Fruit fly (Drosophila melanogaster) whole organism, embryonic: ENCODE measurements around the gene spidey.
A peak's percentile ranks its signal among the peaks of the same experiment; 100 is the strongest.

Experiments
- Aef1 ChIP-seq: fragments of 200-800 bp; sonication (Bioruptor generic); IDR thresholded peaks from 3 replicates; pipeline ENCODE4 v1.3.6; 2022; ENCODE audit warnings: missing biosample characterization, missing genetic modification characterization
- BEAF-32 ChIP-seq: fragments of 200-800 bp; sonication (Bioruptor generic); optimal IDR thresholded peaks from 3 replicates; lab custom pipeline; 2017; ENCODE audit warnings: missing biosample characterization, missing genetic modification characterization, mild to moderate bottlenecking, moderate library complexity, missing genetic modification reagents
- CG10209 ChIP-seq: fragments of 200-800 bp; sonication (Bioruptor generic); optimal IDR thresholded peaks from 3 replicates; lab custom pipeline; 2017; ENCODE audit warnings: missing biosample characterization, mild to moderate bottlenecking, missing genetic modification characterization, missing genetic modification reagents
- CG10321 ChIP-seq: fragments of 200-800 bp; sonication (Bioruptor generic); IDR thresholded peaks from 2 replicates; pipeline ENCODE4 v1.3.6; 2022; ENCODE audit warnings: missing biosample characterization, missing genetic modification characterization
- CG10565 ChIP-seq: fragments of 200-800 bp; sonication (Bioruptor generic); optimal IDR thresholded peaks from 3 replicates; lab custom pipeline; 2016; ENCODE audit warnings: missing biosample characterization, mild to moderate bottlenecking, missing genetic modification characterization
- CG10979 ChIP-seq: fragments of 200-800 bp; sonication (Bioruptor generic); optimal IDR thresholded peaks from 2 replicates; lab custom pipeline; 2018; ENCODE audit warnings: missing biosample characterization, mild to moderate bottlenecking, missing genetic modification characterization, moderate library complexity
- CG11247 ChIP-seq: fragments of 200-800 bp; sonication (Bioruptor generic); IDR thresholded peaks from 2 replicates; pipeline ENCODE4 v1.3.6; 2022; ENCODE audit warnings: missing biosample characterization, missing genetic modification characterization
- CG12219 ChIP-seq: fragments of 200-800 bp; sonication (Bioruptor generic); optimal IDR thresholded peaks from 3 replicates; lab custom pipeline; 2018; ENCODE audit warnings: missing biosample characterization, mild to moderate bottlenecking, missing genetic modification characterization
- CG15479 ChIP-seq: fragments of 200-800 bp; sonication (Bioruptor generic); optimal IDR thresholded peaks from 3 replicates; lab custom pipeline; 2019; ENCODE audit warnings: missing biosample characterization, mild to moderate bottlenecking, missing genetic modification characterization, moderate library complexity
- CG1832 ChIP-seq: fragments of 200-800 bp; sonication (Bioruptor generic); optimal IDR thresholded peaks from 2 replicates; lab custom pipeline; 2017; ENCODE audit warnings: missing biosample characterization, mild to moderate bottlenecking, missing genetic modification characterization, inconsistent platforms
- CG18764 ChIP-seq: fragments of 200-800 bp; sonication (Bioruptor generic); optimal IDR thresholded peaks from 3 replicates; lab custom pipeline; 2016; ENCODE audit warnings: missing biosample characterization, missing genetic modification characterization
- CG2129 ChIP-seq: fragments of 200-800 bp; sonication (Bioruptor generic); IDR thresholded peaks from 2 replicates; pipeline ENCODE4 v1.3.6; 2022; ENCODE audit warnings: missing biosample characterization, missing genetic modification characterization; ENCODE audit not compliant: partially characterized antibody
- CG31388 ChIP-seq: fragments of 200-800 bp; sonication (Bioruptor generic); optimal IDR thresholded peaks from 2 replicates; lab custom pipeline; 2016; ENCODE audit warnings: missing biosample characterization, missing genetic modification characterization
- CG32767 ChIP-seq: fragments of 200-800 bp; sonication (Bioruptor generic); IDR thresholded peaks from 2 replicates; pipeline ENCODE4 v1.3.6; 2022; ENCODE audit warnings: missing biosample characterization, missing genetic modification characterization
- CG34422 ChIP-seq: fragments of 200-800 bp; sonication (Bioruptor generic); IDR thresholded peaks from 3 replicates; pipeline ENCODE4 v1.3.6; 2022; ENCODE audit warnings: missing biosample characterization, missing genetic modification characterization
- CG4360 ChIP-seq: fragments of 200-800 bp; sonication (Bioruptor generic); IDR thresholded peaks from 2 replicates; pipeline ENCODE4 v1.3.6; 2022; ENCODE audit warnings: missing biosample characterization, missing genetic modification characterization
- CG6813 ChIP-seq: fragments of 200-800 bp; sonication (Bioruptor generic); optimal IDR thresholded peaks from 2 replicates; lab custom pipeline; 2017; ENCODE audit warnings: missing biosample characterization, missing genetic modification characterization, mild to moderate bottlenecking, moderate library complexity, missing genetic modification reagents
- CG9437 ChIP-seq: fragments of 200-800 bp; sonication (Bioruptor generic); optimal IDR thresholded peaks from 2 replicates; lab custom pipeline; 2018; ENCODE audit warnings: missing biosample characterization, mild to moderate bottlenecking, missing genetic modification characterization
- Doc3 ChIP-seq: fragments of 200-800 bp; sonication (Bioruptor generic); IDR thresholded peaks from 3 replicates; pipeline ENCODE4 v1.3.6; 2022; ENCODE audit warnings: missing biosample characterization, missing genetic modification characterization; ENCODE audit not compliant: partially characterized antibody
- Drgx ChIP-seq: fragments of 200-800 bp; sonication (Bioruptor generic); IDR thresholded peaks from 2 replicates; pipeline ENCODE4 v1.3.6; 2022; ENCODE audit warnings: missing biosample characterization, missing genetic modification characterization
- HmgD ChIP-seq: fragments of 200-800 bp; sonication (Bioruptor generic); optimal IDR thresholded peaks from 3 replicates; lab custom pipeline; 2016; ENCODE audit warnings: missing biosample characterization, missing genetic modification characterization
- Mad ChIP-seq: fragments of 200-800 bp; sonication (Bioruptor generic); optimal IDR thresholded peaks from 2 replicates; lab custom pipeline; 2016; ENCODE audit warnings: missing biosample characterization, missing genetic modification characterization
- Max ChIP-seq: fragments of 200-800 bp; sonication (Bioruptor generic); optimal IDR thresholded peaks from 2 replicates; lab custom pipeline; 2016; ENCODE audit warnings: missing biosample characterization, mild to moderate bottlenecking, missing genetic modification characterization
- Myb ChIP-seq: fragments of 200-800 bp; sonication (Bioruptor generic); optimal IDR thresholded peaks from 2 replicates; lab custom pipeline; 2016; ENCODE audit warnings: missing biosample characterization, missing genetic modification characterization
- Opbp ChIP-seq: fragments of 200-800 bp; sonication (Bioruptor generic); IDR thresholded peaks from 3 replicates; pipeline ENCODE4 v1.3.6; 2022; ENCODE audit warnings: missing biosample characterization, missing genetic modification characterization; ENCODE audit not compliant: partially characterized antibody
- Rx ChIP-seq: fragments of 200-800 bp; sonication (Bioruptor generic); IDR thresholded peaks from 2 replicates; pipeline ENCODE4 v1.3.6; 2022; ENCODE audit warnings: missing biosample characterization, missing genetic modification characterization
- Trl ChIP-seq, 3 experiments: fragments of >200 bp in 2 of 3; fragments of 200-800 bp in 1 of 3; sonication (Bioruptor generic) in 1 of 3; optimal IDR thresholded peaks; 2 replicates in 1 of 3; 3 replicates in 2 of 3; lab custom pipeline; 2016 to 2017; ENCODE audit warnings: missing biosample characterization in 1 of 3, missing genetic modification characterization in 1 of 3
- YL-1 ChIP-seq: fragments of 200-800 bp; sonication (Bioruptor generic); optimal IDR thresholded peaks from 3 replicates; lab custom pipeline; 2017; ENCODE audit warnings: missing biosample characterization, mild to moderate bottlenecking, missing genetic modification characterization
- ara ChIP-seq: fragments of 200-800 bp; sonication (Bioruptor generic); IDR thresholded peaks from 2 replicates; pipeline ENCODE4 v1.3.6; 2022; ENCODE audit warnings: missing biosample characterization, missing genetic modification characterization
- bsh ChIP-seq, 2 experiments: fragments of 200-800 bp; sonication (Bioruptor generic); optimal IDR thresholded peaks; 2 replicates each; lab custom pipeline; 2017 to 2018; ENCODE audit warnings: mild to moderate bottlenecking in 2 of 2, missing biosample characterization in 2 of 2, missing genetic modification characterization in 2 of 2, moderate library complexity in 1 of 2
- cg ChIP-seq: fragments of 200-800 bp; sonication (Bioruptor generic); optimal IDR thresholded peaks from 3 replicates; lab custom pipeline; 2019; ENCODE audit warnings: missing biosample characterization, mild to moderate bottlenecking, missing genetic modification characterization, moderate library complexity
- chinmo ChIP-seq: fragments of 200-800 bp; sonication (Bioruptor generic); IDR thresholded peaks from 4 replicates; pipeline ENCODE4 v1.3.6; 2022; ENCODE audit warnings: missing biosample characterization, missing genetic modification characterization; ENCODE audit not compliant: partially characterized antibody
- ci ChIP-seq: fragments of 200-800 bp; sonication (Bioruptor generic); IDR thresholded peaks from 3 replicates; pipeline ENCODE4 v1.3.6; 2022; ENCODE audit warnings: missing biosample characterization, missing genetic modification characterization
- cwo ChIP-seq: fragments of 200-800 bp; sonication (Bioruptor generic); optimal IDR thresholded peaks from 3 replicates; lab custom pipeline; 2017; ENCODE audit warnings: missing biosample characterization, missing genetic modification characterization, mild to moderate bottlenecking, moderate library complexity, missing genetic modification reagents
- dm ChIP-seq: fragments of 200-800 bp; sonication (Bioruptor generic); optimal IDR thresholded peaks from 3 replicates; lab custom pipeline; 2016; ENCODE audit warnings: missing biosample characterization, missing genetic modification characterization
- esg ChIP-seq: fragments of 200-800 bp; sonication (Bioruptor generic); conservative IDR thresholded peaks from 2 replicates; pipeline ENCODE4 v1.3.6; 2022; ENCODE audit warnings: missing biosample characterization, missing genetic modification characterization
- fd3F ChIP-seq: fragments of 200-800 bp; sonication (Bioruptor generic); optimal IDR thresholded peaks from 2 replicates; lab custom pipeline; 2018; ENCODE audit warnings: missing biosample characterization, mild to moderate bottlenecking, missing genetic modification characterization, moderate library complexity
- gfzf ChIP-seq: fragments of 200-800 bp; sonication (Bioruptor generic); optimal IDR thresholded peaks from 2 replicates; lab custom pipeline; 2016; ENCODE audit warnings: missing biosample characterization, mild to moderate bottlenecking, missing genetic modification characterization, moderate library complexity
- lbe ChIP-seq: fragments of 200-800 bp; sonication (Bioruptor generic); optimal IDR thresholded peaks from 2 replicates; lab custom pipeline; 2016; ENCODE audit warnings: missing biosample characterization, mild to moderate bottlenecking, missing genetic modification characterization
- nau ChIP-seq: fragments of 200-800 bp; sonication (Bioruptor generic); optimal IDR thresholded peaks from 3 replicates; lab custom pipeline; 2017; ENCODE audit warnings: missing biosample characterization, mild to moderate bottlenecking, missing genetic modification characterization, missing genetic modification reagents
- nerfin-1 ChIP-seq: fragments of 200-800 bp; sonication (Bioruptor generic); optimal IDR thresholded peaks from 3 replicates; lab custom pipeline; 2019; ENCODE audit warnings: missing biosample characterization, mild to moderate bottlenecking, missing genetic modification characterization, moderate library complexity
- onecut ChIP-seq: fragments of 200-800 bp; sonication (Bioruptor generic); IDR thresholded peaks from 2 replicates; pipeline ENCODE4 v1.3.6; 2022; ENCODE audit warnings: missing biosample characterization, missing genetic modification characterization
- otp ChIP-seq: fragments of 200-800 bp; sonication (Bioruptor generic); IDR thresholded peaks from 3 replicates; pipeline ENCODE4, ENCODE4 v1.3.6; 2022; ENCODE audit warnings: missing biosample characterization, missing genetic modification characterization
- sim ChIP-seq: fragments of 200-800 bp; sonication (Bioruptor generic); IDR thresholded peaks from 2 replicates; pipeline ENCODE4 v1.3.6; 2022; ENCODE audit warnings: missing biosample characterization, missing genetic modification characterization
- so ChIP-seq: fragments of 200-800 bp; sonication (Bioruptor generic); IDR thresholded peaks from 3 replicates; pipeline ENCODE4 v1.3.6; 2022; ENCODE audit warnings: missing biosample characterization, missing genetic modification characterization
- sqz ChIP-seq: fragments of 200-800 bp; sonication (Bioruptor generic); optimal IDR thresholded peaks from 3 replicates; lab custom pipeline; 2018; ENCODE audit warnings: missing biosample characterization, mild to moderate bottlenecking, missing genetic modification characterization
- tna ChIP-seq: fragments of 200-800 bp; sonication (Bioruptor generic); IDR thresholded peaks from 2 replicates; pipeline ENCODE4 v1.3.6; 2022; ENCODE audit warnings: missing biosample characterization, missing genetic modification characterization; ENCODE audit not compliant: partially characterized antibody
- zen ChIP-seq: fragments of 200-800 bp; sonication (Bioruptor generic); optimal IDR thresholded peaks from 3 replicates; lab custom pipeline; 2018; ENCODE audit warnings: missing biosample characterization, mild to moderate bottlenecking, missing genetic modification characterization, moderate library complexity
- zfh1 ChIP-seq: fragments of 200-800 bp; sonication (Bioruptor generic); IDR thresholded peaks from 3 replicates; pipeline ENCODE4 v1.3.6; 2022; ENCODE audit warnings: missing biosample characterization, missing genetic modification characterization

The spidey gene

DNA sequence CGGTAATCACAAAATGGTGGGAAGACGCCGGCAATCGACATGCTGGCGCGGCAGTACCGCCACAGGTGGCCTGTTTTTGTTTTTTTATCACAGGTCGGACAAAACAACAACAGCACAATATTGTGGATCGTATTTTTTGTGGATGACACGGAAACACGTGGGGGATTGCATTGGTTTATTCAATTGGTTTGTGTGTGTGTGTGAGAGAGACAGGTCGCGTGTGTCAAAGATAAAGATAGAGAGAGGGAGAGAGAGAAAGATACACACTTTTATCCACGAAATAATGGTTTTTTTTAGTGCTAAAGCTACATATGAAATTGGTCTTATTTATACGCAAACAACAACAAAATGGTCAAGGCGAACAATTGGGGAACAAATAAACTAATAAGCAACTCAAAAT, 50.3 kb downstream of the spidey start:
- TF ChIP-seq CG10321 (GFP tag; lab: Robert Waterston, UW) = peak; percentile 68
- no peak for TF ChIP-seq CG11247 (GFP tag; lab: Robert Waterston, UW)
- peak; percentile 63; the same call in 1 of the 3 replicates for TF ChIP-seq CG34422 (GFP tag; lab: Robert Waterston, UW)
- peak; percentile 60; the same call in 1 of the 3 replicates for TF ChIP-seq ci (GFP tag; lab: Robert Waterston, UW)
- 0 out of 2 replicates have a peak, but pooled peaks have one; percentile 13 for TF ChIP-seq tna (GFP tag; lab: Robert Waterston, UW)
- 0 out of 4 replicates have a peak, but pooled peaks have one; percentile 68 for TF ChIP-seq chinmo
- TF ChIP-seq HmgD = no peak
- no peak for TF ChIP-seq CG10209 (GFP tag; lab: Kevin White, UChicago)
- no peak for TF ChIP-seq so
- TF ChIP-seq CG4360 (GFP tag; lab: Robert Waterston, UW) = peak; percentile 84
- no peak for TF ChIP-seq CG6813 (GFP tag; lab: Kevin White, UChicago)
- TF ChIP-seq Mad = no peak
- TF ChIP-seq BEAF-32 = no peak
- TF ChIP-seq zen (tag; lab: Kevin White, UChicago) = peak; percentile 14
- peak; percentile 35 to 50 for TF ChIP-seq Trl (optimal IDR thresholded peaks at IDR 0.05; lab: Kevin White, UChicago)
- no peak for TF ChIP-seq Trl (GFP tag; optimal IDR thresholded peaks at IDR 0.05; lab: Kevin White, UChicago)
- TF ChIP-seq CG18764 (GFP tag; lab: Kevin White, UChicago) = no peak
- peak; percentile 41 for TF ChIP-seq CG15479 (GFP tag; lab: Kevin White, UChicago)
- TF ChIP-seq nau (GFP tag; lab: Kevin White, UChicago) = no peak
- peak; percentile 2 for TF ChIP-seq YL-1
- peak; percentile 86 for TF ChIP-seq dm
- TF ChIP-seq Rx (GFP tag; lab: Robert Waterston, UW) = no peak
- peak; percentile 28 for TF ChIP-seq cwo (GFP tag; lab: Kevin White, UChicago)
- no peak for TF ChIP-seq otp (GFP tag; lab: Robert Waterston, UW)
- TF ChIP-seq CG10565 (GFP tag; lab: Kevin White, UChicago) = no peak
- peak; percentile 61 for TF ChIP-seq gfzf (GFP tag; lab: Kevin White, UChicago)
- peak; percentile 77 for TF ChIP-seq cg
- TF ChIP-seq sqz (GFP tag; lab: Kevin White, UChicago) = peak; percentile 85
- no peak for TF ChIP-seq CG12219 (GFP tag; lab: Kevin White, UChicago)
- TF ChIP-seq CG32767 (GFP tag; lab: Robert Waterston, UW) = 0 out of 2 replicates have a peak, but pooled peaks have one; percentile 15
- no peak for TF ChIP-seq onecut (GFP tag; lab: Robert Waterston, UW)
- no peak for TF ChIP-seq sim (GFP tag; lab: Robert Waterston, UW)
- peak; percentile 56 for TF ChIP-seq Max
- no peak for TF ChIP-seq Doc3 (GFP tag; lab: Robert Waterston, UW)
- no peak for TF ChIP-seq CG31388 (GFP tag; lab: Kevin White, UChicago)
- TF ChIP-seq fd3F (GFP tag; lab: Kevin White, UChicago) = no peak
- TF ChIP-seq Drgx (GFP tag; lab: Robert Waterston, UW) = peak; percentile 20; the same call in 1 of the 2 replicates
- TF ChIP-seq CG10979 = no peak
- peak in 1 of 2 experiments; percentile 8 for TF ChIP-seq bsh (GFP tag; optimal IDR thresholded peaks at IDR 0.05; lab: Kevin White, UChicago)
- no peak for TF ChIP-seq Myb (GFP tag; lab: Kevin White, UChicago)
- TF ChIP-seq Aef1 (GFP tag; lab: Robert Waterston, UW) = no peak
- no peak for TF ChIP-seq ara (GFP tag; lab: Robert Waterston, UW)
- TF ChIP-seq Opbp (GFP tag; lab: Robert Waterston, UW) = no peak
- no peak for TF ChIP-seq zfh1 (GFP tag; lab: Robert Waterston, UW)
- TF ChIP-seq CG2129 (GFP tag; lab: Robert Waterston, UW) = no peak
- TF ChIP-seq nerfin-1 (tag; lab: Kevin White, UChicago) = peak; percentile 74
- TF ChIP-seq lbe (GFP tag; lab: Kevin White, UChicago) = no peak
- TF ChIP-seq CG9437 (GFP tag; lab: Kevin White, UChicago) = peak; percentile 4
- no peak for TF ChIP-seq esg
- TF ChIP-seq CG1832 (GFP tag; lab: Kevin White, UChicago) = peak; percentile 33
